Fruit fly (Drosophila melanogaster) Kc167 (cell line): ENCODE results near the gene 14-3-3epsilon.

Experiments used
- h ChIP-seq: fragments of >200 bp; optimal IDR thresholded peaks from 3 replicates; lab custom pipeline; 2018; ENCODE audit warnings: missing external identifiers
- insv ChIP-seq: fragments of >200 bp; optimal IDR thresholded peaks from 3 replicates; lab custom pipeline; 2018; ENCODE audit warnings: missing external identifiers
- psq ChIP-seq: fragments of >200 bp; optimal IDR thresholded peaks from 2 replicates; lab custom pipeline; 2017; ENCODE audit warnings: missing external identifiers
- ttk ChIP-seq: sonication (Bioruptor generic); optimal IDR thresholded peaks from 2 replicates; lab custom pipeline; 2017; ENCODE audit warnings: missing external identifiers

DNA sequence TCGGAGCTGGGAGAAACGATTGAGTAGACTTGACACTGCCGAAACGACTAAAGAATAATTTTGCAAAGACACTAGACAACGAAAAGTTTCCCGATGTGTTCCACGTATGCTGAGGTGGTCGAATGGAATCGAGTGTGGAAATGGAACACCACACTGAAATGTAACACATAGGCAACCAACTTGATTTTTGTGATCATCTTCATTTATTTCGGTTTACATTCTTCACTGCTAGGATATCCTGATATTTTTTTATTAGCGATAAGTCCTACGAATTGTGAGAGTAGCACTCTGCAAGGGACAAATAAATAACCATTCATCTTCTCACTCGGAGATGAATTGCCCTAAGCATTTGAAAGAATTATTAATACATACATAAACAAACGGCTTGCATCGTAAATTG is 46.3 kb downstream of the 14-3-3epsilon start, which contains the start of gene CG7131:
- TF ChIP-seq insv (lab: Kevin White, UChicago) (no peak), ttk (lab: Kevin White, UChicago) (no peak), h (lab: Kevin White, UChicago) (no peak), psq (no peak)
